Worm (Caenorhabditis elegans): ENCODE measurements around the gene R02F2.6.

The R02F2.6 gene

DNA sequence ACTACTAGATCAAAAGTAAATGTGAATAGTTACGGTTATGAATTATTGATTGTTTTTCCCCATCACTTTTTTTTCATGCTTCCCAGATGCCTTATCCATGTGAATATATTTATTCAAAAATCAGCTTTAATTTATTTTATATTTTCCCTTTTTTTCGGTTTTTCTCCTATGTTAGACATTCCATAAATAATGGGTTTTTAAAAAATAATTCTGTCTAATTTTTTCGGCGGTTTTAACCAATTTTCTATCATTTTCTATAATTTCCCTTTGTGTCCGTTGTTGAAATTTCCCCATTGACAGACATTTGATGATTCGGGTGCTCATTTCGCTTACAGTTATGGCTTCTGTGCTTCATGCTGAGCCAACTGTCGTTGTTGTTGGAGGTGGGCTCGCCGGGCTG lies 17.6 kb downstream of the R02F2.6 start, which contains the start of gene F48E8.3:
Gene F48E8.3, plus strand, starts transcription at position 301 of the 400 bp plus-strand sequence.
- TF ChIP-seq hmg-4 (GFP tag; optimal IDR thresholded peaks at IDR 0.05) (no peak), F13C5.2 (tag; optimal IDR thresholded peaks at IDR 0.05) (no peak), ets-7 (tag; optimal IDR thresholded peaks at IDR 0.05) (no peak), aly-1 (tag; optimal IDR thresholded peaks at IDR 0.05) (no peak), sea-1 (GFP tag; conservative IDR thresholded peaks at IDR 0.05) (no peak), tbx-11 (GFP tag; IDR thresholded peaks at IDR 0.05) (no peak), hnd-1 (tag; optimal IDR thresholded peaks at IDR 0.05) (no peak), scrt-1 (GFP tag; IDR thresholded peaks at IDR 0.05) (no peak), ceh-36 (tag; optimal IDR thresholded peaks at IDR 0.05) (no peak), ama-1 (optimal IDR thresholded peaks at IDR 0.05) (no peak), flt-1 (GFP tag; IDR thresholded peaks at IDR 0.05) (no peak), ceh-13 (GFP tag; optimal IDR thresholded peaks at IDR 0.05) (no peak), hmbx-1 (tag; optimal IDR thresholded peaks at IDR 0.05) (no peak), tbx-37 (GFP tag; conservative IDR thresholded peaks at IDR 0.05) (no peak), pes-1 (GFP tag; IDR thresholded peaks at IDR 0.05) (no peak), B0310.2 (tag; optimal IDR thresholded peaks at IDR 0.05) (no peak), tra-4 (tag; optimal IDR thresholded peaks at IDR 0.05) (no peak)

DNA sequence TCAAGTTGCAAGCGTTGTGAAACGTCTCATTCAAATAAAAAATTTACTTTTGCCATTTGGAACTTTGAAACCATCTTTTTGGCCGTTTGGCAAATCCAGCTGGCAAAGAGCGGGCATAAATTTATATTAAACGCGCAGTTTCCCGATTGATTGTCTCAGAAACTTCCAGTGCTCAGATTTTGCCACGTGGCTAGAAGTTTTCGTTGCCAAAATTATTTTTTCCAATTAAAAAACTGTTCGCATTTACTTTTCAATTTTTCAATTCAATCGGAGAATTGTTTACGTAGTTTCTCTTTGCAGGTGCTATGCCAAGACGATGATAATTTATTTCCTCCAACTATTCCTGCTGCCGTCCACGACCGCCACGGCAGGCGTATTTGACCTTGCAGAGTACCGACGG lies 25.4 kb downstream of the R02F2.6 start, which contains the start of gene F48E8.4:
Gene F48E8.4, plus strand, starts transcription at position 301 of the 400 bp plus-strand sequence.
- no peak for TF ChIP-seq ceh-36 (tag; optimal IDR thresholded peaks at IDR 0.05)
- no peak for TF ChIP-seq ama-1 (optimal IDR thresholded peaks at IDR 0.05)
- no peak for TF ChIP-seq tbx-37 (GFP tag; conservative IDR thresholded peaks at IDR 0.05)
- TF ChIP-seq B0310.2 (tag; optimal IDR thresholded peaks at IDR 0.05) = no peak
- no peak for TF ChIP-seq hnd-1 (tag; optimal IDR thresholded peaks at IDR 0.05)
- TF ChIP-seq pes-1 (GFP tag; IDR thresholded peaks at IDR 0.05) = no peak
- no peak for TF ChIP-seq hmbx-1 (tag; optimal IDR thresholded peaks at IDR 0.05)
- TF ChIP-seq hmg-4 (GFP tag; optimal IDR thresholded peaks at IDR 0.05) = no peak
- TF ChIP-seq ceh-13 (GFP tag; optimal IDR thresholded peaks at IDR 0.05) = no peak

DNA sequence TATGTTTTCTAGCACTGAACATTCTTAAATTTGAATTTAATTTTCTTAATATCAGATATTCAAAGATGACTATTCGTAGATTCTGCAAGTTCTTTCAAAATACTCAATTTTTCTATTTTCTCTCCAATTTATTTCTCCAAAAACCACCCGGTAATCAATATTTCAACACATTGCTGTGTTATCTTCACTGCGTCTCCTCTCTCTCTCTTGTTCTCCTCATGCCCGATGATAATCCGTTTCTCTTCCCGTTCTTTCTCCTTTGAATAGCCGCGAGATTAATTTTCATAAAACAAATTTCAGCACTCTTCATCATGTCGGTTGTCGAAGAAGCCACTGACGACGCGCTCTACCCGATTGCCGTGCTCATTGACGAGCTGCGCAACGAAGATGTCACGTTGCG lies 28.3 kb downstream of the R02F2.6 start, which contains the start of gene paa-1:
Gene paa-1, plus strand, starts transcription at position 301 of the 400 bp plus-strand sequence.
- no peak for TF ChIP-seq sea-1 (GFP tag; conservative IDR thresholded peaks at IDR 0.05)
- TF ChIP-seq ceh-13 (GFP tag; optimal IDR thresholded peaks at IDR 0.05) = no peak
- no peak for TF ChIP-seq pes-1 (GFP tag; IDR thresholded peaks at IDR 0.05)
- no peak for TF ChIP-seq flt-1 (GFP tag; IDR thresholded peaks at IDR 0.05)
- TF ChIP-seq F13C5.2 (tag; optimal IDR thresholded peaks at IDR 0.05) = no peak
- no peak for TF ChIP-seq tra-4 (tag; optimal IDR thresholded peaks at IDR 0.05)
- TF ChIP-seq hnd-1 (tag; optimal IDR thresholded peaks at IDR 0.05) = no peak
- no peak for TF ChIP-seq tbx-37 (GFP tag; conservative IDR thresholded peaks at IDR 0.05)
- no peak for TF ChIP-seq ceh-36 (tag; optimal IDR thresholded peaks at IDR 0.05)
- TF ChIP-seq tbx-11 (GFP tag; IDR thresholded peaks at IDR 0.05) = no peak
- TF ChIP-seq B0310.2 (tag; optimal IDR thresholded peaks at IDR 0.05) = no peak
- TF ChIP-seq hmbx-1 (tag; optimal IDR thresholded peaks at IDR 0.05) = no peak
- no peak for TF ChIP-seq scrt-1 (GFP tag; IDR thresholded peaks at IDR 0.05)
- TF ChIP-seq hmg-4 (GFP tag; optimal IDR thresholded peaks at IDR 0.05) = no peak

DNA sequence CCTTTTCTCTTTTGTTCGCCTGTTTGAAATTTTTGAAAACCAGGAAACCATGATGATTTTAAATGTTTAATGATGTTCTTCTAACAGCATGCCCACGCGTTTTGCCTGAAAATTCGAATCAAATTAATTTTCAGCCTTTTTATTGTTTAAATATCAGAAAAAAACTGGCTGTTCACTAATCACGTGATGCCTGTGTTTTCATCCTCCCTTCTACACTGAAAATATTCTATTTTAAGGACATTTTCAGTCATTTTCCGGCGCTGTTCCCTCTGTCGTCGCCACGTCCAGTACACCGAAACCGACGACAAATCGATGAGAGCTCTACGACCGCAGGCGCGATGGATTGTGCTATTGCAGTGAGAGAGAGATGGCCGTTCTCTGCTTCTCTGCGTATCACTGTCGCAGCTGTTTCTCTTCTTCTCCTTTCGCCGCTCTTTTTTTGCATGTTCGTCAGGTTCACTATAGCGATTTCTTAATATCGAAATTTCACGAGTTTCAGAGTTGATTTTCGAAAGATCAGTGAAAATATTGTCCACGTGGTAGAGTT lies 28.9 kb downstream of the R02F2.6 start, which contains the start of gene F48E8.8:
Gene F48E8.8, minus strand, starts transcription at position 51 of the 547 bp plus-strand sequence.
- TF ChIP-seq flt-1 (GFP tag; IDR thresholded peaks at IDR 0.05) (no peak), F13C5.2 (tag; optimal IDR thresholded peaks at IDR 0.05) (peak; percentile 23)

DNA sequence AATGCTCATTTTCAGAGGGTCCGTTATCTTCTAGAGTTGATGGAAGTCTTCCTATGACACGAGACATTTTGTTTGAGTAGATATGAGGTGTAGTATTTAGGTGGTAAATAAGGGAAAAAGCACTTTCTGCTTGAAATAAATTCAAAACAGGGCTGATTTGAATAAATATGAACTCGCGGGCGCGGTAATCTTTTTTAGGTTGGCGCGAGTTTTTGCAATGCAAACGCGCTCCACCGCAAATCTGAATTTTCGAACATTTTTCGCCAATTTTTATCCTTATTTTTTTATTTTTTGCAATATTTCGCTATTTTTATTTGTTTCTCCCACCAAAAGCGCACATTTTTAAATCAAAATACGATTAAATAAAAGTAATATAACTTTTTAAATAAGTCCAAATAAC lies 30.5 kb downstream of the R02F2.6 start, which contains the start of gene skpt-1:
Gene skpt-1, minus strand, starts transcription at position 219 of the 400 bp plus-strand sequence.
- no peak for TF ChIP-seq F13C5.2 (tag; optimal IDR thresholded peaks at IDR 0.05)
- no peak for TF ChIP-seq B0310.2 (tag; optimal IDR thresholded peaks at IDR 0.05)
- TF ChIP-seq flt-1 (GFP tag; IDR thresholded peaks at IDR 0.05) = no peak
- no peak for TF ChIP-seq ceh-36 (tag; optimal IDR thresholded peaks at IDR 0.05)
- no peak for TF ChIP-seq ama-1 (optimal IDR thresholded peaks at IDR 0.05)
- no peak for TF ChIP-seq ceh-13 (GFP tag; optimal IDR thresholded peaks at IDR 0.05)
- TF ChIP-seq hmg-4 (GFP tag; optimal IDR thresholded peaks at IDR 0.05) = no peak
- TF ChIP-seq tra-4 (tag; optimal IDR thresholded peaks at IDR 0.05) = no peak
- no peak for TF ChIP-seq sea-1 (GFP tag; conservative IDR thresholded peaks at IDR 0.05)
- TF ChIP-seq tbx-37 (GFP tag; conservative IDR thresholded peaks at IDR 0.05) = no peak
- no peak for TF ChIP-seq hnd-1 (tag; optimal IDR thresholded peaks at IDR 0.05)

DNA sequence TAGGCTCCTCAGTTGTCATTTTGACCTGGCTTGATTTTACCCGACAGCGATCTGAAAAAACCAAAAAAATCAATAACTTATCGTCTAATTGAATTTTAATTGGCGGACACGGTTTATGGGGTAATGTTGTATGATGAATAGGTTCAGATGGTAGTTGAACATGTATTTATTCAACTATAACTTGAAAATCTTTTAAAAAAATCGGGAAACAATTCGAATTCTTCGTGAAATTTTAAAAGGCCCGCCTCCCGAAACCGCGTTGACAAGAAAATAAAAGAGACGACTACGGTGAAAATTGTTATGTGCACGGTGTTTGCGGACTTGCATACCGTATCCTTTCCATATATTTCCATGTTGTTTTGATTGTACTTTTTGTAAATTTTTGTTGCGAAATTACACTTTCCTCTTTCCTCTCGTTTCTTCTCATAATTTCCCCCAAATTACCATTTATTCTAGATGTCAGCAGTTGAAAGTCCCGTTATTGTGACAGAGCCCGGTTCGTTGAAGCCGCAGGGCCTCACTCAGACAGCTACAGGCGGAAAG lies 35.9 kb downstream of the R02F2.6 start, which contains the start of the genes T24G10.2 and disl-2:
Gene T24G10.2, minus strand, starts transcription at position 51 of the 543 bp plus-strand sequence.
Gene disl-2, plus strand, starts transcription at position 457 of the 543 bp plus-strand sequence.
- TF ChIP-seq F13C5.2 (tag; optimal IDR thresholded peaks at IDR 0.05) (peak; percentile 41), hnd-1 (tag; optimal IDR thresholded peaks at IDR 0.05) (no peak)

DNA sequence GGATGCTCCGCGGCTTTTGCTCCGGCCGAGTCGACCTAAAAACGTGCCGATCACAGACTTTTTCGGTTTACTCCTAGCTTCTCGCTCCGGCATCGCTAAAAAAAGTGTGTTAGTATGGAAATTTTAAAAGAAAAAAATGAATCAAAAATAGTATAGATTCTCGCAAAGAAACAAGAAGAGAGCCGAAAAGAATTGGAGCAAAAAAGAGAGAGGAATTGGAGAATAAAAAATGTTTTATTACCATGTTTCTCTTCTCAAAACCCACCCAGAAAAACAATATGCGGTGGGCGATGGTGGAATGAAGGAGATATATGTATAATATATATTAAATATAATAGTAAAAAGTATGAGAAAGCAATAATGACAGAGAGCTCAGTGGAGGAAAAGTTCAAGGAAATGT lies 38.2 kb downstream of the R02F2.6 start, which contains the start of gene W03A5.6:
Gene W03A5.6, minus strand, starts transcription at position 101 of the 400 bp plus-strand sequence.
- TF ChIP-seq scrt-1 (GFP tag; IDR thresholded peaks at IDR 0.05) = no peak
- no peak for TF ChIP-seq hmg-4 (GFP tag; optimal IDR thresholded peaks at IDR 0.05)
- no peak for TF ChIP-seq ets-7 (tag; optimal IDR thresholded peaks at IDR 0.05)
- no peak for TF ChIP-seq pes-1 (GFP tag; IDR thresholded peaks at IDR 0.05)
- TF ChIP-seq hmbx-1 (tag; optimal IDR thresholded peaks at IDR 0.05) = no peak
- no peak for TF ChIP-seq tbx-37 (GFP tag; conservative IDR thresholded peaks at IDR 0.05)
- TF ChIP-seq ceh-36 (tag; optimal IDR thresholded peaks at IDR 0.05) = no peak
- TF ChIP-seq hnd-1 (tag; optimal IDR thresholded peaks at IDR 0.05) = no peak
- no peak for TF ChIP-seq ama-1 (optimal IDR thresholded peaks at IDR 0.05)
- TF ChIP-seq sea-1 (GFP tag; conservative IDR thresholded peaks at IDR 0.05) = no peak
- TF ChIP-seq B0310.2 (tag; optimal IDR thresholded peaks at IDR 0.05) = no peak
- no peak for TF ChIP-seq tbx-11 (GFP tag; IDR thresholded peaks at IDR 0.05)
- no peak for TF ChIP-seq flt-1 (GFP tag; IDR thresholded peaks at IDR 0.05)
- no peak for TF ChIP-seq aly-1 (tag; optimal IDR thresholded peaks at IDR 0.05)
